Worm (Caenorhabditis elegans): ENCODE results near the gene dgk-2.

dgk-2 gene

DNA sequence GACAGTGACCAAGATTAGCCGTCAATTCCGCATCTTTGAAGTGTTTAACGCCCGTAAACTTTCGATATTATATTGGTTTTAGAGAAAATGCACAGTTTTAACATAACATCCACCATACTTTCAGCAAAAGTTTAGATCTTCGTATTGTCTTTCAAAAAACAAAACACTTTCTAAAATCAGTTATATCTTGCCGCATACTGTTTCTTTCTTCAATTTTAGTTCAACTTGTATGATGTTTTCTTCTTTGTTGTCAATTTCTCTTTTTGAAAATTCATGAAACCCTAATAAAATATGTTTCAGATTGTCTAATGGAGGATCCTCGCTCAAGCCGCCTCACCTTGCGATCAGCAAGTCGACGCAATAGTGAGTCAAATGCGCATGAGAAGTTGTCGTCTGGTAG lies 50.4 kb downstream of the dgk-2 start, which contains the start of gene F02E8.4:
Gene F02E8.4 (plus strand): TSS at position 301 of the 400 bp plus-strand sequence.
- TF ChIP-seq aly-1 (tag; optimal IDR thresholded peaks at IDR 0.05) = no peak
- no peak for TF ChIP-seq F13C5.2 (tag; optimal IDR thresholded peaks at IDR 0.05)
- TF ChIP-seq ceh-36 (tag; optimal IDR thresholded peaks at IDR 0.05) = no peak
- no peak for TF ChIP-seq ceh-13 (GFP tag; optimal IDR thresholded peaks at IDR 0.05)
- TF ChIP-seq hnd-1 (tag; optimal IDR thresholded peaks at IDR 0.05) = no peak
- no peak for TF ChIP-seq flt-1 (GFP tag; IDR thresholded peaks at IDR 0.05)
- no peak for TF ChIP-seq scrt-1 (GFP tag; IDR thresholded peaks at IDR 0.05)
- no peak for TF ChIP-seq tbx-11 (GFP tag; IDR thresholded peaks at IDR 0.05)

DNA sequence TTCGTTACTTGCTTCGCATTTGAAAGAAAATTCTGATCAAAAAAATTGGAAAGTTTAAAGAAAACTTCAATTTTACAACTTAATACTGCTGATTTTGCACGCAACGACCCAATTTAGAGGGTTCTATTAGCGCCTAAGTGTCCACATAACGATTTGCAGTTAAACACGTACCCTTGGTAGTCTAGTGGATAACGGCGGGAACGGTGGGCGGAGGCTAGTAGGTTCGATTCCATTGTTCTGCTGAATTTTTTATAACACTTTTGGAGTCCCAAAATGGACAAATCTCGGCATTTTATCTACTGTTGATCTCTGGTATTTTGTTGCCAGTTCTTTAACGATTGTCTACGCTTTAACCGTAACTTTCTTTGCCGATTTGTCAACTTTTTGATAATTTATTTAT lies 51.1 kb downstream of the dgk-2 start:
- TF ChIP-seq hnd-1 (tag; optimal IDR thresholded peaks at IDR 0.05) = no peak
- no peak for TF ChIP-seq ceh-36 (tag; optimal IDR thresholded peaks at IDR 0.05)
- no peak for TF ChIP-seq ama-1 (optimal IDR thresholded peaks at IDR 0.05)
- TF ChIP-seq tra-4 (tag; optimal IDR thresholded peaks at IDR 0.05) = no peak
- no peak for TF ChIP-seq ets-7 (tag; optimal IDR thresholded peaks at IDR 0.05)
- no peak for TF ChIP-seq tbx-37 (GFP tag; conservative IDR thresholded peaks at IDR 0.05)
- no peak for TF ChIP-seq sea-1 (GFP tag; conservative IDR thresholded peaks at IDR 0.05)
- TF ChIP-seq flt-1 (GFP tag; IDR thresholded peaks at IDR 0.05) = no peak

DNA sequence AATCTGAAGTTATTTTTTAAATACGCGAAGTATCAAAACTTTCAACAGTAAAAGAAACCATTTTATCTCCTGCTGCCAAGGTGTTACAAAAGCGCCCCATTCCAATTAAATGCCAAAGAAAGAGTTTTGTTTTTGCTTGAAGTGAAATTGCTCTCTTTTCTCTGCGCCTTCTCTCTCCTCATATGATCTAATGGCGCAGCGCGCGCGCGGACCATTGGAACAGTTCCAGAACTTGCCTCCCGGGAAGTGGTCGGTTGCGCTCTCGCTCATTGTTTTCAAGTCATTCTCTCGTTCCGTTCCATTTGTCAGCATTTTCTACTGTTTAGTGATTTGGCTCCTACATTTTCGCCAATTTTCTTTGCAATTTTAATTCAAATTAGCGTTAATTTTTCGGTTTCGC lies 52.3 kb downstream of the dgk-2 start:
- no peak for TF ChIP-seq ets-7 (tag; optimal IDR thresholded peaks at IDR 0.05)
- no peak for TF ChIP-seq flt-1 (GFP tag; IDR thresholded peaks at IDR 0.05)
- TF ChIP-seq ceh-13 (GFP tag; optimal IDR thresholded peaks at IDR 0.05) = no peak
- no peak for TF ChIP-seq tbx-37 (GFP tag; conservative IDR thresholded peaks at IDR 0.05)
- TF ChIP-seq tra-4 (tag; optimal IDR thresholded peaks at IDR 0.05) = no peak

ce11 chrX:4448283-4448682 lies 55.9 kb downstream of the dgk-2 start, which contains the start of gene mltn-13:
TSS of gene mltn-13 (minus strand) at chrX:4448383.
- no peak for TF ChIP-seq ama-1 (optimal IDR thresholded peaks at IDR 0.05)
